Fruit fly (Drosophila melanogaster) whole organism, embryonic: ENCODE results near the gene CG15877.

Source experiments
- CG10274 ChIP-seq: fragments of 200-800 bp; sonication (Bioruptor generic); optimal IDR thresholded peaks from 3 replicates; lab custom pipeline; 2017; ENCODE audit warnings: missing biosample characterization, mild to moderate bottlenecking, missing genetic modification characterization
- CG11247 ChIP-seq: fragments of 200-800 bp; sonication (Bioruptor generic); IDR thresholded peaks from 2 replicates; pipeline ENCODE4 v1.3.6; 2022; ENCODE audit warnings: missing biosample characterization, missing genetic modification characterization
- CG11398 ChIP-seq: fragments of 200-800 bp; sonication (Bioruptor generic); optimal IDR thresholded peaks from 2 replicates; lab custom pipeline; 2016; ENCODE audit warnings: missing biosample characterization, missing genetic modification characterization
- CG11696 ChIP-seq: fragments of 200-800 bp; sonication (Bioruptor generic); IDR thresholded peaks from 2 replicates; pipeline ENCODE4 v1.3.6; 2022; ENCODE audit warnings: missing biosample characterization, missing genetic modification characterization
- CG12769 ChIP-seq: fragments of 200-800 bp; sonication (Bioruptor generic); optimal IDR thresholded peaks from 2 replicates; lab custom pipeline; 2019; ENCODE audit warnings: missing biosample characterization, mild to moderate bottlenecking, missing genetic modification characterization, moderate library complexity
- CG15479 ChIP-seq: fragments of 200-800 bp; sonication (Bioruptor generic); optimal IDR thresholded peaks from 3 replicates; lab custom pipeline; 2019; ENCODE audit warnings: missing biosample characterization, mild to moderate bottlenecking, missing genetic modification characterization, moderate library complexity
- CG15696 ChIP-seq: fragments of 200-800 bp; sonication (Bioruptor generic); optimal IDR thresholded peaks from 2 replicates; lab custom pipeline; 2019; ENCODE audit warnings: missing biosample characterization, mild to moderate bottlenecking, missing genetic modification characterization, moderate library complexity
- CG1602 ChIP-seq: fragments of 200-800 bp; sonication (Bioruptor generic); optimal IDR thresholded peaks from 3 replicates; lab custom pipeline; 2016; ENCODE audit warnings: missing biosample characterization, missing genetic modification characterization
- CG17359 ChIP-seq: fragments of 200-800 bp; sonication (Bioruptor generic); optimal IDR thresholded peaks from 3 replicates; lab custom pipeline; 2018; ENCODE audit warnings: missing biosample characterization, mild to moderate bottlenecking, missing genetic modification characterization, moderate library complexity
- CG17568 ChIP-seq: fragments of 200-800 bp; sonication (Bioruptor generic); optimal IDR thresholded peaks from 2 replicates; lab custom pipeline; 2018; ENCODE audit warnings: missing biosample characterization, mild to moderate bottlenecking, missing genetic modification characterization, moderate library complexity
- CG2116 ChIP-seq: fragments of 200-800 bp; sonication (Bioruptor generic); optimal IDR thresholded peaks from 3 replicates; lab custom pipeline; 2018; ENCODE audit warnings: missing biosample characterization, mild to moderate bottlenecking, missing genetic modification characterization
- CG31388 ChIP-seq: fragments of 200-800 bp; sonication (Bioruptor generic); optimal IDR thresholded peaks from 2 replicates; lab custom pipeline; 2016; ENCODE audit warnings: missing biosample characterization, missing genetic modification characterization
- CG3281 ChIP-seq: fragments of 200-800 bp; sonication (Bioruptor generic); optimal IDR thresholded peaks from 3 replicates; lab custom pipeline; 2017; ENCODE audit warnings: missing biosample characterization, mild to moderate bottlenecking, missing genetic modification characterization
- CG34376 ChIP-seq: fragments of 200-800 bp; sonication (Bioruptor generic); optimal IDR thresholded peaks from 2 replicates; lab custom pipeline; 2018; ENCODE audit warnings: missing biosample characterization, mild to moderate bottlenecking, missing genetic modification characterization
- CG6654 ChIP-seq: fragments of 200-800 bp; sonication (Bioruptor generic); optimal IDR thresholded peaks from 2 replicates; lab custom pipeline; 2017; ENCODE audit warnings: missing biosample characterization, mild to moderate bottlenecking, missing genetic modification characterization
- CG9797 ChIP-seq: fragments of 200-800 bp; sonication (Bioruptor generic); optimal IDR thresholded peaks from 3 replicates; lab custom pipeline; 2018; ENCODE audit warnings: missing biosample characterization, mild to moderate bottlenecking, missing genetic modification characterization
- Chrac-16 ChIP-seq: fragments of 200-800 bp; sonication (Bioruptor generic); optimal IDR thresholded peaks from 3 replicates; lab custom pipeline; 2016; ENCODE audit warnings: missing biosample characterization, missing genetic modification characterization
- Dp ChIP-seq: fragments of 200-800 bp; sonication (Bioruptor generic); optimal IDR thresholded peaks from 2 replicates; lab custom pipeline; 2018; ENCODE audit warnings: missing biosample characterization, mild to moderate bottlenecking, missing genetic modification characterization, moderate library complexity
- Fer3 ChIP-seq: fragments of 200-800 bp; sonication (Bioruptor generic); optimal IDR thresholded peaks from 2 replicates; lab custom pipeline; 2018; ENCODE audit warnings: missing biosample characterization, mild to moderate bottlenecking, missing genetic modification characterization, moderate library complexity
- Gsc ChIP-seq: fragments of 200-800 bp; sonication (Bioruptor generic); IDR thresholded peaks from 2 replicates; pipeline ENCODE4 v1.3.6; 2022; ENCODE audit warnings: missing biosample characterization, missing genetic modification characterization
- Ravus ChIP-seq: fragments of 200-800 bp; sonication (Bioruptor generic); IDR thresholded peaks from 2 replicates; pipeline ENCODE4 v1.3.6; 2022; ENCODE audit warnings: missing biosample characterization, missing genetic modification characterization
- Sox100B ChIP-seq: fragments of 200-800 bp; sonication (Bioruptor generic); optimal IDR thresholded peaks from 3 replicates; lab custom pipeline; 2018; ENCODE audit warnings: missing biosample characterization, mild to moderate bottlenecking, missing genetic modification characterization
- ash1 ChIP-seq: fragments of 200-800 bp; sonication (Bioruptor generic); optimal IDR thresholded peaks from 2 replicates; lab custom pipeline; 2018; ENCODE audit warnings: missing biosample characterization, mild to moderate bottlenecking, missing genetic modification characterization
- az2 ChIP-seq: fragments of 200-800 bp; sonication (Bioruptor generic); optimal IDR thresholded peaks from 3 replicates; lab custom pipeline; 2016; ENCODE audit warnings: missing biosample characterization, missing genetic modification characterization
- bbx ChIP-seq: fragments of 200-800 bp; sonication (Bioruptor generic); IDR thresholded peaks from 2 replicates; pipeline ENCODE4 v1.3.6; 2022; ENCODE audit warnings: missing biosample characterization, missing genetic modification characterization; ENCODE audit not compliant: partially characterized antibody
- bowl ChIP-seq: fragments of 200-800 bp; sonication (Bioruptor generic); IDR thresholded peaks from 2 replicates; pipeline ENCODE4 v1.3.6; 2022; ENCODE audit warnings: missing biosample characterization, missing genetic modification characterization
- cas ChIP-seq: fragments of 200-800 bp; sonication (Bioruptor generic); IDR thresholded peaks from 2 replicates; pipeline ENCODE4 v1.3.6; 2022; ENCODE audit warnings: missing biosample characterization, missing genetic modification characterization
- dimm ChIP-seq: fragments of 200-800 bp; sonication (Bioruptor generic); IDR thresholded peaks from 2 replicates; pipeline ENCODE4 v1.3.6; 2022; ENCODE audit warnings: missing biosample characterization, missing genetic modification characterization
- dmrt99B ChIP-seq: fragments of 200-800 bp; sonication (Bioruptor generic); optimal IDR thresholded peaks from 2 replicates; lab custom pipeline; 2018; ENCODE audit warnings: missing biosample characterization, mild to moderate bottlenecking, missing genetic modification characterization, moderate library complexity
- fd96Cb ChIP-seq: fragments of 200-800 bp; sonication (Bioruptor generic); optimal IDR thresholded peaks from 2 replicates; lab custom pipeline; 2018; ENCODE audit warnings: missing biosample characterization, mild to moderate bottlenecking, missing genetic modification characterization, moderate library complexity
- fru ChIP-seq: fragments of >200 bp; optimal IDR thresholded peaks from 2 replicates; lab custom pipeline; 2017
- fu2 ChIP-seq: fragments of 200-800 bp; sonication (Bioruptor generic); optimal IDR thresholded peaks from 2 replicates; lab custom pipeline; 2016; ENCODE audit warnings: missing biosample characterization, missing genetic modification characterization
- gsb-n ChIP-seq: fragments of 200-800 bp; sonication (Bioruptor generic); optimal IDR thresholded peaks from 3 replicates; lab custom pipeline; 2018; ENCODE audit warnings: missing biosample characterization, mild to moderate bottlenecking, missing genetic modification characterization
- hbn ChIP-seq: fragments of 200-800 bp; sonication (Bioruptor generic); IDR thresholded peaks from 2 replicates; pipeline ENCODE4 v1.3.6; 2022; ENCODE audit warnings: missing biosample characterization, missing genetic modification characterization; ENCODE audit not compliant: partially characterized antibody
- kay ChIP-seq: fragments of 200-800 bp; sonication (Bioruptor generic); optimal IDR thresholded peaks from 2 replicates; lab custom pipeline; 2016; ENCODE audit warnings: missing biosample characterization, missing genetic modification characterization
- ken ChIP-seq: fragments of 200-800 bp; sonication (Bioruptor generic); IDR thresholded peaks from 3 replicates; pipeline ENCODE4 v1.3.6; 2022; ENCODE audit warnings: missing biosample characterization, missing genetic modification characterization
- knrl ChIP-seq: fragments of 200-800 bp; sonication (Bioruptor generic); IDR thresholded peaks from 3 replicates; pipeline ENCODE4 v1.3.6; 2022; ENCODE audit warnings: missing biosample characterization, missing genetic modification characterization; ENCODE audit not compliant: partially characterized antibody
- lbe ChIP-seq: fragments of 200-800 bp; sonication (Bioruptor generic); optimal IDR thresholded peaks from 2 replicates; lab custom pipeline; 2016; ENCODE audit warnings: missing biosample characterization, mild to moderate bottlenecking, missing genetic modification characterization
- maf-S ChIP-seq: fragments of 200-800 bp; sonication (Bioruptor generic); optimal IDR thresholded peaks from 2 replicates; lab custom pipeline; 2016; ENCODE audit warnings: missing biosample characterization, missing genetic modification characterization
- ro ChIP-seq: fragments of 200-800 bp; sonication (Bioruptor generic); IDR thresholded peaks from 2 replicates; pipeline ENCODE4 v1.3.6; 2022; ENCODE audit warnings: missing biosample characterization, missing genetic modification characterization
- sc ChIP-seq, 3 experiments: fragments of >200 bp in 2 of 3; fragments of 200-800 bp in 1 of 3; sonication (Bioruptor generic) in 1 of 3; optimal IDR thresholded peaks; 2 replicates in 2 of 3; 3 replicates in 1 of 3; lab custom pipeline; 2017; ENCODE audit warnings: mild to moderate bottlenecking in 1 of 3, missing biosample characterization in 1 of 3, missing genetic modification characterization in 1 of 3, missing genetic modification reagents in 1 of 3
- sd ChIP-seq: fragments of 200-800 bp; sonication (Bioruptor generic); optimal IDR thresholded peaks from 3 replicates; lab custom pipeline; 2018; ENCODE audit warnings: missing biosample characterization, mild to moderate bottlenecking, missing genetic modification characterization, moderate library complexity
- sens-2 ChIP-seq: fragments of 200-800 bp; sonication (Bioruptor generic); IDR thresholded peaks from 2 replicates; pipeline ENCODE4 v1.3.6; 2022; ENCODE audit warnings: missing biosample characterization, missing genetic modification characterization
- shn ChIP-seq: fragments of 200-800 bp; sonication (Bioruptor generic); optimal IDR thresholded peaks from 3 replicates; lab custom pipeline; 2016; ENCODE audit warnings: missing biosample characterization, missing genetic modification characterization
- sqz ChIP-seq: fragments of 200-800 bp; sonication (Bioruptor generic); optimal IDR thresholded peaks from 3 replicates; lab custom pipeline; 2018; ENCODE audit warnings: missing biosample characterization, mild to moderate bottlenecking, missing genetic modification characterization
- tgo ChIP-seq: fragments of 200-800 bp; sonication (Bioruptor generic); IDR thresholded peaks from 3 replicates; pipeline ENCODE4 v1.3.6; 2022; ENCODE audit warnings: missing biosample characterization, missing genetic modification characterization
- tll ChIP-seq, 2 experiments: fragments of 200-800 bp in 1 of 2; fragments of >200 bp in 1 of 2; sonication (Bioruptor generic) in 1 of 2; optimal IDR thresholded peaks; 2 replicates each; lab custom pipeline; 2017 to 2019; ENCODE audit warnings: missing biosample characterization in 2 of 2, missing genetic modification characterization in 2 of 2, mild to moderate bottlenecking in 1 of 2, moderate library complexity in 1 of 2
- wor ChIP-seq: fragments of 200-800 bp; sonication (Bioruptor generic); IDR thresholded peaks from 2 replicates; pipeline ENCODE4 v1.3.6; 2022; ENCODE audit warnings: missing biosample characterization, missing genetic modification characterization

The CG15877 gene

dm6 chr3L:2418769-2419168, 41.4 kb upstream of the CG15877 start (continued):
- TF ChIP-seq maf-S (no peak), CG17568 (GFP tag; lab: Kevin White, UChicago) (peak; percentile 31), CG10274 (GFP tag; lab: Kevin White, UChicago) (peak; percentile 77), CG15479 (GFP tag; lab: Kevin White, UChicago) (no peak), hbn (no peak), CG31388 (GFP tag; lab: Kevin White, UChicago) (peak; percentile 77), ash1 (GFP tag; lab: Kevin White, UChicago) (peak; percentile 70), gsb-n (tag; lab: Kevin White, UChicago) (peak; percentile 52)
- TF ChIP-seq, all 482 proteins: peak for 375

dm6 chr3L:2417399-2418040, 40.2 kb upstream of the CG15877 start:
- no peak for TF ChIP-seq CG34376 (GFP tag; lab: Kevin White, UChicago)
- TF ChIP-seq Fer3 (tag; lab: Kevin White, UChicago): peak; percentile 61
- no peak for TF ChIP-seq dimm (GFP tag; lab: Robert Waterston, UW)
- no peak for TF ChIP-seq shn (GFP tag; lab: Kevin White, UChicago)
- TF ChIP-seq bowl (GFP tag; lab: Robert Waterston, UW): no peak
- TF ChIP-seq sd (tag; lab: Kevin White, UChicago): peak; percentile 16
- peak; percentile 66 for TF ChIP-seq az2 (GFP tag; lab: Kevin White, UChicago)
- TF ChIP-seq sc (optimal IDR thresholded peaks at IDR 0.05; lab: Kevin White, UChicago): no peak
- TF ChIP-seq sc (GFP tag; optimal IDR thresholded peaks at IDR 0.05; lab: Kevin White, UChicago): peak; percentile 69
- no peak for TF ChIP-seq Ravus (GFP tag; lab: Robert Waterston, UW)
- peak; percentile 74 for TF ChIP-seq fd96Cb (tag; lab: Kevin White, UChicago)
- no peak for TF ChIP-seq ro (GFP tag; lab: Robert Waterston, UW)
- TF ChIP-seq sqz (GFP tag; lab: Kevin White, UChicago): peak; percentile 51
- no peak for TF ChIP-seq bbx (GFP tag; lab: Robert Waterston, UW)
- TF ChIP-seq ken (GFP tag; lab: Robert Waterston, UW): 0 out of 3 replicates have a peak, but pooled peaks have one; percentile 16
- peak; percentile 65 for TF ChIP-seq CG1602 (GFP tag; lab: Kevin White, UChicago)
- TF ChIP-seq Sox100B: peak; percentile 90
- TF ChIP-seq fru (lab: Kevin White, UChicago): no peak
- peak; percentile 74 for TF ChIP-seq lbe (GFP tag; lab: Kevin White, UChicago)
- TF ChIP-seq CG11247 (GFP tag; lab: Robert Waterston, UW): no peak; the same call in 1 of the 2 replicates
- peak; percentile 89 for TF ChIP-seq dmrt99B
- peak; percentile 43 for TF ChIP-seq CG15696 (tag; lab: Kevin White, UChicago)
- no peak for TF ChIP-seq Dp
- TF ChIP-seq Chrac-16 (GFP tag; lab: Kevin White, UChicago): peak; percentile 48
- TF ChIP-seq tll (GFP tag; optimal IDR thresholded peaks at IDR 0.05; lab: Kevin White, UChicago): no peak
- peak; percentile 78 for TF ChIP-seq CG17359 (tag; lab: Kevin White, UChicago)
- peak; percentile 34 for TF ChIP-seq CG6654 (GFP tag; lab: Kevin White, UChicago)
- no peak for TF ChIP-seq CG2116 (GFP tag; lab: Kevin White, UChicago)
- TF ChIP-seq fu2 (GFP tag; lab: Kevin White, UChicago): no peak
- TF ChIP-seq wor: peak; percentile 39; the same call in 1 of the 2 replicates
- TF ChIP-seq tgo: peak; percentile 59; the same call in 2 of the 3 replicates
- no peak for TF ChIP-seq CG11398 (GFP tag; lab: Kevin White, UChicago)
- TF ChIP-seq sens-2 (GFP tag; lab: Robert Waterston, UW): no peak
- TF ChIP-seq cas (GFP tag; lab: Robert Waterston, UW): no peak
- TF ChIP-seq CG9797 (GFP tag; lab: Kevin White, UChicago): no peak
- no peak for TF ChIP-seq knrl (GFP tag; lab: Robert Waterston, UW)
- TF ChIP-seq CG3281 (GFP tag; lab: Kevin White, UChicago): peak; percentile 74
- no peak for TF ChIP-seq CG11696
- TF ChIP-seq kay (GFP tag; lab: Kevin White, UChicago): peak; percentile 43
- TF ChIP-seq Gsc (GFP tag; lab: Robert Waterston, UW): no peak
- TF ChIP-seq CG12769: peak; percentile 22
